Worm (Caenorhabditis elegans): ENCODE measurements around the gene H25P19.1.

ce11 chrV:722889-723288, 35.4 kb downstream of the H25P19.1 start:
- TF ChIP-seq dmd-4 (tag; optimal IDR thresholded peaks at IDR 0.05): no peak
- TF ChIP-seq lin-39 (tag; optimal IDR thresholded peaks at IDR 0.05): no peak
- no peak for TF ChIP-seq ztf-11 (tag; optimal IDR thresholded peaks at IDR 0.05)
- TF ChIP-seq R02D3.7 (tag; optimal IDR thresholded peaks at IDR 0.05): no peak

All from whole organism, L2 larva.